Worm (Caenorhabditis elegans): ENCODE results near the gene plep-1.

DNA sequence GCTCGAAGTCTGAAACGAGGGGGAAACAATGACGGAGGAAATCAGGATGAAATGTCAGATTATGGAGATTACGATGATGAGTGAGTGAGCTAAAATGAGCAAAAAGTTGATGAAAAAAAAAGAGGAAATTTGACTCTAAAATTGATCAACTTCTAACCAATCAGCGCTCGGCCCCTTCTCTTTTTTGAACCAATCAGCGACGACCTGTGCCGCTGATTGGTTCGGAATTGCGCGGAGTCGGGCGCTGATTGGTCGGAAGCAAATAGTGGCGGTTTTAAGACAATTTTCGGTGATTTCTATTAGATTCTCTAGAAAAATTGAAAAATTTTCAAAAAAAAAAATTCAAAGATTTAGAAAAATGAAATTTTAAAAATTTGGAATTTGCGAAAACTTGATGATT lies 25.7 kb upstream of the plep-1 start:
- TF ChIP-seq mes-2 (tag; optimal IDR thresholded peaks at IDR 0.05; ENCODE audit: poor library complexity, severe bottlenecking) (no peak), nhr-28 (tag; optimal IDR thresholded peaks at IDR 0.05) (no peak), ceh-44 (GFP tag; IDR thresholded peaks at IDR 0.05) (no peak), pqm-1 (tag; optimal IDR thresholded peaks at IDR 0.05) (no peak), unc-62 (GFP tag; optimal IDR thresholded peaks at IDR 0.05 in 1 of 2) (no peak), unc-62 (tag; optimal IDR thresholded peaks at IDR 0.05) (no peak)

Measured in whole organism, L4 larva.